Worm (Caenorhabditis elegans) whole organism, early embryonic: Measurements from ENCODE around the gene T16H12.9.

Experiments used
- B0310.2 ChIP-seq: sonication (generic microtip); optimal IDR thresholded peaks from 2 replicates; lab custom pipeline; 2016; ENCODE audit warnings: mild to moderate bottlenecking, missing genetic modification characterization, missing compliant biosample characterization
- F13C5.2 ChIP-seq: sonication (generic microtip); optimal IDR thresholded peaks from 2 replicates; lab custom pipeline; 2017; ENCODE audit warnings: mild to moderate bottlenecking, missing genetic modification characterization, inconsistent platforms, missing compliant biosample characterization
- aly-1 ChIP-seq: sonication (generic microtip); optimal IDR thresholded peaks from 2 replicates; lab custom pipeline; 2016; ENCODE audit warnings: missing genetic modification characterization, missing compliant biosample characterization
- ama-1 ChIP-seq: fragments of 150-350 bp; optimal IDR thresholded peaks from 2 replicates; lab custom pipeline; 2014
- ceh-13 ChIP-seq: fragments of 200-800 bp; sonication (Bioruptor generic); optimal IDR thresholded peaks from 2 replicates; lab custom pipeline; 2018; ENCODE audit warnings: mild to moderate bottlenecking, missing genetic modification characterization, missing compliant biosample characterization
- ceh-36 ChIP-seq: sonication (generic microtip); optimal IDR thresholded peaks from 2 replicates; lab custom pipeline; 2016; ENCODE audit warnings: missing genetic modification characterization, inconsistent platforms, missing compliant biosample characterization
- ets-7 ChIP-seq: sonication (generic microtip); optimal IDR thresholded peaks from 2 replicates; lab custom pipeline; 2016; ENCODE audit warnings: missing genotype, missing genetic modification characterization, missing compliant biosample characterization
- flt-1 ChIP-seq: fragments of 200-800 bp; sonication (Bioruptor generic); IDR thresholded peaks from 2 replicates; pipeline ENCODE4 v1.3.6; 2022; ENCODE audit warnings: missing genetic modification characterization, missing compliant biosample characterization
- hmbx-1 ChIP-seq: sonication (generic microtip); optimal IDR thresholded peaks from 2 replicates; lab custom pipeline; 2016; ENCODE audit warnings: mild to moderate bottlenecking, missing genetic modification characterization, missing compliant biosample characterization
- hmg-4 ChIP-seq: fragments of 200-800 bp; sonication (Bioruptor generic); optimal IDR thresholded peaks from 2 replicates; lab custom pipeline; 2018; ENCODE audit warnings: mild to moderate bottlenecking, missing genetic modification characterization, missing compliant biosample characterization
- hnd-1 ChIP-seq: sonication (generic microtip); optimal IDR thresholded peaks from 2 replicates; lab custom pipeline; 2016; ENCODE audit warnings: missing genetic modification characterization, missing compliant biosample characterization
- pes-1 ChIP-seq: fragments of 200-800 bp; sonication (Bioruptor generic); IDR thresholded peaks from 2 replicates; pipeline ENCODE4 v1.3.6; 2022; ENCODE audit warnings: missing genetic modification reagents, missing genetic modification characterization, missing compliant biosample characterization
- scrt-1 ChIP-seq: fragments of 200-800 bp; sonication (Bioruptor generic); IDR thresholded peaks from 2 replicates; pipeline ENCODE4 v1.3.6; 2022; ENCODE audit warnings: missing genetic modification characterization, missing compliant biosample characterization
- sea-1 ChIP-seq: fragments of 200-800 bp; sonication (Bioruptor generic); conservative IDR thresholded peaks from 2 replicates; pipeline ENCODE4 v1.3.6; 2022; ENCODE audit warnings: missing genetic modification characterization, missing compliant biosample characterization
- tbx-11 ChIP-seq: fragments of 200-800 bp; sonication (Bioruptor generic); IDR thresholded peaks from 2 replicates; pipeline ENCODE4 v1.3.6; 2022; ENCODE audit warnings: missing genetic modification characterization, missing compliant biosample characterization
- tbx-37 ChIP-seq: fragments of 200-800 bp; sonication (Bioruptor generic); conservative IDR thresholded peaks from 2 replicates; pipeline ENCODE4 v1.3.6; 2022; ENCODE audit warnings: missing genetic modification reagents, missing genetic modification characterization, missing compliant biosample characterization
- tra-4 ChIP-seq: sonication (generic microtip); optimal IDR thresholded peaks from 2 replicates; lab custom pipeline; 2017; ENCODE audit warnings: missing genetic modification characterization, missing compliant biosample characterization

T16H12.9 gene

ce11 chrIII:10108995-10109394, at the start of gene T16H12.9:
T16H12.9 (plus strand) TSS chrIII:10109295.
- TF ChIP-seq scrt-1 (GFP tag; lab: Robert Waterston, UW) (no peak), hmg-4 (GFP tag; lab: Kevin White, UChicago) (no peak), ceh-13 (no peak), ets-7 (no peak), F13C5.2 (tag; lab: Kevin White, UChicago) (no peak), flt-1 (GFP tag; lab: Robert Waterston, UW) (no peak), pes-1 (GFP tag; lab: Robert Waterston, UW) (no peak), hnd-1 (tag; lab: Kevin White, UChicago) (no peak), B0310.2 (no peak), tra-4 (tag; lab: Kevin White, UChicago) (no peak), aly-1 (tag; lab: Kevin White, UChicago) (no peak), tbx-37 (GFP tag; lab: Robert Waterston, UW) (no peak), hmbx-1 (tag; lab: Kevin White, UChicago) (no peak), tbx-11 (GFP tag; lab: Robert Waterston, UW) (no peak)

- TF ChIP-seq tra-4 (tag; lab: Kevin White, UChicago) (no peak), tbx-37 (GFP tag; lab: Robert Waterston, UW) (no peak), sea-1 (GFP tag; lab: Robert Waterston, UW) (no peak), scrt-1 (GFP tag; lab: Robert Waterston, UW) (no peak)
These were observed 48.5 kb upstream of the T16H12.9 start, which contains the start of gene T16G12.13 for ce11 chrIII:10060573-10060972. T16G12.13 (plus strand) TSS chrIII:10060865.

DNA sequence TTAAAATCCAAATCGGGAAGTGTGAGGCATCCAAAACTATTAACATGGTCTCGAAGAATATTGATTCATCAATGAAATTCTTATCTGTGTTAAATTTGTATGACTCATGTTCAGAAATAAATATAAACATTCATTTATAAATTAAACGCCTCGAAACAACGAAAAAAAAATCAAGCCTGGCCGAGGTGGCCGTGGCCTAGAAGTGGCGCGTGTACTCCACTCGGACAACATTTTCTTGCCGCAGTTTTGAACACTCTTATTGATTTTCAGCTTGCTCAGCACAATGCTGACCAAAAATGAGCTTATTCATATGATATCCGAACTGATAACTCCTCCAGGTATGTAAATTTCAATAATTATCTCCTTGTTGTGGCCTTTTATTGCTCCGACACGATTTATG, 45.0 kb upstream of the T16H12.9 start, which contains the start of gene ekl-6:
Gene ekl-6 (plus strand): TSS at position 265 of the 400 bp plus-strand sequence.
- peak; percentile 63 for TF ChIP-seq pes-1 (GFP tag; lab: Robert Waterston, UW)
- no peak for TF ChIP-seq tbx-11 (GFP tag; lab: Robert Waterston, UW)
- peak; percentile 70 for TF ChIP-seq tbx-37 (GFP tag; lab: Robert Waterston, UW)
- TF ChIP-seq aly-1 (tag; lab: Kevin White, UChicago): no peak
- TF ChIP-seq hnd-1 (tag; lab: Kevin White, UChicago): no peak
- TF ChIP-seq scrt-1 (GFP tag; lab: Robert Waterston, UW): no peak
- TF ChIP-seq ets-7: no peak
- TF ChIP-seq ceh-36: no peak
- TF ChIP-seq flt-1 (GFP tag; lab: Robert Waterston, UW): 0 out of 2 replicates have a peak, but pooled peaks have one; percentile 35

DNA sequence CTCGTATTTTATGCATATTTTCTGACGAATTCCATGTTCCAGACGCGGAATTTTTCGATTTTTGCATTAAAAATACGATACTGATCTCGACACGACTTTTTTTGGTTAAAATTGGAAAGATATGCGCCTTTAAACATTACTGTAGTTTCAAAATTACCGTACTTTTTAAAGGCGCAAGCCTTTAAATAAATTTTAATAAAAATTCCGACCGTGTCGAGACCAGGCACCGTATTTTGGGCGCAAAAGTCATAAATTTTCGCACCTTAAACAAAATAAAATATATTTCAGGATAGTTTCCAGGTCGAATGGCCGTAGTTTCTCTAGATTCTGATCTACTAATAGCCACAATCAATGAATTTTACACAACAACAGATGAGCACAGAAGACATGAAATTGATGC, 39.8 kb upstream of the T16H12.9 start, which contains the start of gene T16G12.6:
Gene T16G12.6 (plus strand): TSS at position 301 of the 400 bp plus-strand sequence.
- TF ChIP-seq pes-1 (GFP tag; lab: Robert Waterston, UW) (no peak), ets-7 (no peak), hmg-4 (GFP tag; lab: Kevin White, UChicago) (no peak), aly-1 (tag; lab: Kevin White, UChicago) (no peak), tbx-11 (GFP tag; lab: Robert Waterston, UW) (no peak), scrt-1 (GFP tag; lab: Robert Waterston, UW) (no peak), flt-1 (GFP tag; lab: Robert Waterston, UW) (no peak), sea-1 (GFP tag; lab: Robert Waterston, UW) (no peak), ceh-36 (no peak), ceh-13 (no peak), hnd-1 (tag; lab: Kevin White, UChicago) (no peak), tra-4 (tag; lab: Kevin White, UChicago) (no peak), tbx-37 (GFP tag; lab: Robert Waterston, UW) (no peak)

DNA sequence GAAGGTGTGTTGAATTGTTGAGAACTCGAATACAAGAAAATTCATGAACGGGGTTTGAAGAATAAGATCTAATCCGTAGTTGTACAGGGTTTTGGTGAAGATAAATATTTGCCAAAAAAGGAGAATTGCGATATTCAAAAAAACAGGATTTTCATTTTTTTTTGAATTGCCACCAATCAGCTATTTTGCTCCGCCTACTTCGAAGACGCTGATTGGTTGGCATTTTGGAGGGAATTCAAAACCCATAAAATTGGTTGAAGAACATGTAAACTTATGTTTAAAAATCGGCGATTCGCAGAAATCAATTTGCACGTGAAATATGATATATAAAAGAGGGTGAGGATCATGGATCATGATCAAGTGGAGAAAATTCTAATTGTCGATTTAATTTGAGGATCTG, 33.1 kb upstream of the T16H12.9 start:
- TF ChIP-seq ama-1 (lab: Kevin White, UChicago) (no peak), pes-1 (GFP tag; lab: Robert Waterston, UW) (no peak), ets-7 (no peak), tbx-37 (GFP tag; lab: Robert Waterston, UW) (no peak), tbx-11 (GFP tag; lab: Robert Waterston, UW) (no peak), tra-4 (tag; lab: Kevin White, UChicago) (no peak), ceh-13 (no peak), hmg-4 (GFP tag; lab: Kevin White, UChicago) (no peak), hmbx-1 (tag; lab: Kevin White, UChicago) (no peak), ceh-36 (no peak), B0310.2 (no peak), scrt-1 (GFP tag; lab: Robert Waterston, UW) (no peak)

DNA sequence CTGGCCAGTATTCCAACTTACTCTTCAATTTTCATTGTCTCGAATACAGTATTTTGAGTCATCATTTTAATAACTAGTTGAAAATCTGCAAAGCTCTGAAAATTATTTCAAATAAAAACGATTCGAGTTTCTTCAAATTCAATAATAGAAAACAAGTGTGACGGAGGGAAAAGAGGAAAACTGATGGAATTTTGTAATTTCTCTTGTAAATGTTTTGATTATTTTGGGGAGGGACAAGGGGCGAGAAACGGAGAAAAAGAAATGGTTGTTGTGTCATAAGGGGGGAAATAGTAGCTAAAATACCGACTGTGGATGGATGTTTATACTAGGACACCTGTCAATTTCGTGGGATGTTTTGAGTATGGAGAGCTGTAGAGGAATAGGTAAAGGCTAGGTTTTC, 30.9 kb upstream of the T16H12.9 start, which contains the start of gene T16G12.9:
Gene T16G12.9 (minus strand): TSS at position 101 of the 400 bp plus-strand sequence.
- TF ChIP-seq B0310.2: no peak
- TF ChIP-seq ets-7: no peak
- no peak for TF ChIP-seq tbx-11 (GFP tag; lab: Robert Waterston, UW)
- TF ChIP-seq flt-1 (GFP tag; lab: Robert Waterston, UW): no peak
- no peak for TF ChIP-seq F13C5.2 (tag; lab: Kevin White, UChicago)
- TF ChIP-seq pes-1 (GFP tag; lab: Robert Waterston, UW): no peak
- TF ChIP-seq tbx-37 (GFP tag; lab: Robert Waterston, UW): no peak
- no peak for TF ChIP-seq ama-1 (lab: Kevin White, UChicago)
- TF ChIP-seq tra-4 (tag; lab: Kevin White, UChicago): no peak
- no peak for TF ChIP-seq ceh-13
- no peak for TF ChIP-seq scrt-1 (GFP tag; lab: Robert Waterston, UW)
- TF ChIP-seq hmg-4 (GFP tag; lab: Kevin White, UChicago): no peak
- no peak for TF ChIP-seq hnd-1 (tag; lab: Kevin White, UChicago)
- TF ChIP-seq hmbx-1 (tag; lab: Kevin White, UChicago): no peak

DNA sequence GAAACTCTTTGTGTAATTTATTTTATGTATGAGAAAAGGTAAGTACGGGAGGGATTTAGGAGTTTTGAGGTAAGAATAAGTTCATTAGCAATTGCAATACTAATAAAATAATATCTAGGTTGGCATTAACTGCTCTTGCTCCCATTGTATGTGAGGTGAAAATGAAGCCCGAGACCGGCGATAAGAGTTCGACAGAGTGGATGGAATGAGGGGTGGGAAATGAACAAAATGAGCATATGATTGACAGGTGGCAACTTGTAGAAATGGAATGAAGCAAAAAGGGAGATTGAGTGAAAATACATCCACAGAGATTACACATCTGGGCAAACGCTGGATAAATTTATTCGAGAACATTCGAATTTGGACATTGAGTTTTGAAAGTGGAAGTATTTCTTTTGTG, 30.3 kb upstream of the T16H12.9 start:
- no peak for TF ChIP-seq F13C5.2 (tag; lab: Kevin White, UChicago)
- no peak for TF ChIP-seq hnd-1 (tag; lab: Kevin White, UChicago)
- TF ChIP-seq ceh-36: no peak
- TF ChIP-seq B0310.2: no peak
- no peak for TF ChIP-seq tbx-11 (GFP tag; lab: Robert Waterston, UW)
- TF ChIP-seq pes-1 (GFP tag; lab: Robert Waterston, UW): no peak
- no peak for TF ChIP-seq ama-1 (lab: Kevin White, UChicago)
- TF ChIP-seq ets-7: no peak
- no peak for TF ChIP-seq ceh-13
- TF ChIP-seq tra-4 (tag; lab: Kevin White, UChicago): no peak
- TF ChIP-seq flt-1 (GFP tag; lab: Robert Waterston, UW): no peak
- no peak for TF ChIP-seq aly-1 (tag; lab: Kevin White, UChicago)
- no peak for TF ChIP-seq sea-1 (GFP tag; lab: Robert Waterston, UW)
- TF ChIP-seq hmbx-1 (tag; lab: Kevin White, UChicago): no peak
- no peak for TF ChIP-seq scrt-1 (GFP tag; lab: Robert Waterston, UW)
- TF ChIP-seq hmg-4 (GFP tag; lab: Kevin White, UChicago): no peak
- no peak for TF ChIP-seq tbx-37 (GFP tag; lab: Robert Waterston, UW)
